Worm (Caenorhabditis elegans) whole organism, young adult: ENCODE results near the gene cest-2.3.

ENCODE experiments used
- B0035.1 ChIP-seq: sonication (generic microtip); optimal IDR thresholded peaks from 2 replicates; lab custom pipeline; 2016; ENCODE audit warnings: missing genetic modification characterization, mild to moderate bottlenecking, missing compliant biosample characterization, missing genotype, missing genetic modification reagents
- B0336.3 ChIP-seq: fragments of 200-800 bp; sonication (Bioruptor generic); IDR thresholded peaks from 2 replicates; pipeline ENCODE4 v1.3.6; 2022; ENCODE audit warnings: missing genetic modification characterization, missing compliant biosample characterization
- F22D6.2 ChIP-seq: sonication (generic microtip); optimal IDR thresholded peaks from 2 replicates; lab custom pipeline; 2016; ENCODE audit warnings: mild to moderate bottlenecking, missing genetic modification characterization, missing compliant biosample characterization
- F23B12.7 ChIP-seq: sonication (generic microtip); optimal IDR thresholded peaks from 2 replicates; lab custom pipeline; 2017; ENCODE audit warnings: missing genetic modification characterization, mild to moderate bottlenecking, missing compliant biosample characterization, antibody characterized with exemption, moderate library complexity; ENCODE audit not compliant: insufficient read depth
- F39B2.1 ChIP-seq: fragments of 200-800 bp; sonication (Bioruptor generic); IDR thresholded peaks from 2 replicates; pipeline ENCODE4 v1.3.6; 2022; ENCODE audit warnings: missing genetic modification reagents, missing genetic modification characterization, missing compliant biosample characterization
- F57A8.1 ChIP-seq: fragments of 200-800 bp; sonication (Bioruptor generic); optimal IDR thresholded peaks from 2 replicates; lab custom pipeline; 2018; ENCODE audit warnings: mild to moderate bottlenecking, missing genetic modification characterization, moderate library complexity, missing compliant biosample characterization
- Y53F4B.3 ChIP-seq: fragments of 200-800 bp; sonication (Bioruptor generic); IDR thresholded peaks from 2 replicates; pipeline ENCODE4 v1.3.6; 2022; ENCODE audit warnings: missing genetic modification reagents, missing genetic modification characterization, missing compliant biosample characterization
- Y53G8AR.9 ChIP-seq: fragments of 200-800 bp; sonication (Bioruptor generic); conservative IDR thresholded peaks from 2 replicates; pipeline ENCODE4 v1.3.6; 2022; ENCODE audit warnings: missing genetic modification reagents, missing genetic modification characterization, missing compliant biosample characterization
- Y56A3A.18 ChIP-seq: fragments of 200-800 bp; sonication (Bioruptor generic); IDR thresholded peaks from 2 replicates; pipeline ENCODE4 v1.3.6; 2022; ENCODE audit warnings: missing genetic modification reagents, missing genetic modification characterization, missing compliant biosample characterization
- ZK185.1 ChIP-seq: sonication (generic microtip); optimal IDR thresholded peaks from 2 replicates; lab custom pipeline; 2016; ENCODE audit warnings: mild to moderate bottlenecking, missing genetic modification characterization, missing compliant biosample characterization; ENCODE audit not compliant: poor library complexity, severe bottlenecking
- akir-1 ChIP-seq: fragments of 200-800 bp; sonication (Bioruptor generic); optimal IDR thresholded peaks from 2 replicates; lab custom pipeline; 2018; ENCODE audit warnings: mild to moderate bottlenecking, missing genetic modification characterization, moderate library complexity, missing compliant biosample characterization
- ama-1 ChIP-seq, 3 experiments: fragments of 150-350 bp in 1 of 3; sonication (generic microtip) in 2 of 3; optimal IDR thresholded peaks; 2 replicates each; lab custom pipeline; 2014 to 2018; ENCODE audit warnings: missing biosample characterization in 2 of 3, missing genetic modification characterization in 2 of 3, missing genetic modification reagents in 2 of 3
- aptf-2 ChIP-seq: fragments of 200-800 bp; sonication (Bioruptor generic); conservative IDR thresholded peaks from 2 replicates; pipeline ENCODE4 v1.3.6; 2022; ENCODE audit warnings: missing genetic modification reagents, missing genetic modification characterization, missing compliant biosample characterization
- atf-7 ChIP-seq: sonication (generic microtip); optimal IDR thresholded peaks from 2 replicates; lab custom pipeline; 2017; ENCODE audit warnings: mild to moderate bottlenecking, missing genetic modification characterization, missing compliant biosample characterization
- attf-3 ChIP-seq: fragments of 200-800 bp; sonication (Bioruptor generic); conservative IDR thresholded peaks from 2 replicates; pipeline ENCODE4 v1.3.6; 2022; ENCODE audit warnings: missing genetic modification reagents, missing genetic modification characterization, missing compliant biosample characterization
- attf-5 ChIP-seq: fragments of 200-800 bp; sonication (Bioruptor generic); optimal IDR thresholded peaks from 2 replicates; lab custom pipeline; 2018; ENCODE audit warnings: mild to moderate bottlenecking, missing genetic modification characterization, missing compliant biosample characterization
- attf-6 ChIP-seq: fragments of 200-800 bp; sonication (Bioruptor generic); IDR thresholded peaks from 2 replicates; pipeline ENCODE4 v1.3.6; 2022; ENCODE audit warnings: missing genetic modification reagents, missing genetic modification characterization, missing compliant biosample characterization
- bed-2 ChIP-seq: fragments of 200-800 bp; sonication (Bioruptor generic); IDR thresholded peaks from 2 replicates; pipeline ENCODE4 v1.3.6; 2022; ENCODE audit warnings: missing genetic modification reagents, missing genetic modification characterization, missing compliant biosample characterization
- ccch-3 ChIP-seq: fragments of 200-800 bp; sonication (Bioruptor generic); optimal IDR thresholded peaks from 2 replicates; lab custom pipeline; 2018; ENCODE audit warnings: mild to moderate bottlenecking, missing genetic modification characterization, missing compliant biosample characterization
- cebp-2 ChIP-seq: fragments of 200-800 bp; sonication (Bioruptor generic); IDR thresholded peaks from 2 replicates; pipeline ENCODE4 v1.3.6; 2022; ENCODE audit warnings: missing genetic modification characterization, missing compliant biosample characterization
- ceh-91 ChIP-seq: fragments of 200-800 bp; sonication (Bioruptor generic); IDR thresholded peaks from 2 replicates; pipeline ENCODE4 v1.3.6; 2022; ENCODE audit warnings: missing genetic modification reagents, missing genetic modification characterization, missing compliant biosample characterization
- die-1 ChIP-seq: sonication (generic microtip); optimal IDR thresholded peaks from 2 replicates; lab custom pipeline; 2016; ENCODE audit warnings: missing genotype, mild to moderate bottlenecking, missing genetic modification characterization, missing compliant biosample characterization
- gei-17 ChIP-seq: fragments of 200-800 bp; sonication (Bioruptor generic); optimal IDR thresholded peaks from 2 replicates; lab custom pipeline; 2018; ENCODE audit warnings: mild to moderate bottlenecking, missing genetic modification characterization, missing compliant biosample characterization
- hmg-20 ChIP-seq: fragments of 200-800 bp; sonication (Bioruptor generic); IDR thresholded peaks from 2 replicates; pipeline ENCODE4 v1.3.6; 2022; ENCODE audit warnings: missing genetic modification reagents, missing genetic modification characterization, missing compliant biosample characterization
- lin-40 ChIP-seq: sonication (generic microtip); optimal IDR thresholded peaks from 2 replicates; lab custom pipeline; 2016; ENCODE audit warnings: missing genetic modification characterization, mild to moderate bottlenecking, missing compliant biosample characterization, missing genotype, missing genetic modification reagents
- lin-54 ChIP-seq: fragments of 200-800 bp; sonication (Bioruptor generic); optimal IDR thresholded peaks from 2 replicates; lab custom pipeline; 2018; ENCODE audit warnings: mild to moderate bottlenecking, missing genetic modification characterization, missing compliant biosample characterization
- mxl-1 ChIP-seq: sonication (generic microtip); optimal IDR thresholded peaks from 2 replicates; lab custom pipeline; 2016; ENCODE audit warnings: missing genetic modification characterization, missing compliant biosample characterization
- nfyb-1 ChIP-seq: fragments of 200-800 bp; sonication (Bioruptor generic); IDR thresholded peaks from 2 replicates; pipeline ENCODE4 v1.3.6; 2022; ENCODE audit warnings: missing genetic modification reagents, missing genetic modification characterization, missing compliant biosample characterization
- nhr-120 ChIP-seq: fragments of 200-800 bp; sonication (Bioruptor generic); IDR thresholded peaks from 2 replicates; pipeline ENCODE4 v1.3.6; 2022; ENCODE audit warnings: missing genetic modification characterization, missing compliant biosample characterization
- nhr-179 ChIP-seq: sonication (generic microtip); optimal IDR thresholded peaks from 2 replicates; lab custom pipeline; 2016; ENCODE audit warnings: mild to moderate bottlenecking, missing genetic modification characterization, missing compliant biosample characterization
- nhr-27 ChIP-seq: fragments of 200-800 bp; sonication (Bioruptor generic); optimal IDR thresholded peaks from 2 replicates; lab custom pipeline; 2018; ENCODE audit warnings: mild to moderate bottlenecking, missing genetic modification characterization, moderate library complexity, missing compliant biosample characterization
- nhr-80 ChIP-seq: sonication (generic microtip); optimal IDR thresholded peaks from 2 replicates; lab custom pipeline; 2016; ENCODE audit warnings: missing genetic modification characterization, missing compliant biosample characterization
- tbp1 ChIP-seq: fragments of 200-800 bp; sonication (Bioruptor generic); optimal IDR thresholded peaks from 2 replicates; lab custom pipeline; 2018; ENCODE audit warnings: mild to moderate bottlenecking, missing genetic modification characterization, missing compliant biosample characterization
- unc-62 ChIP-seq: fragments of 150-350 bp; optimal IDR thresholded peaks from 2 replicates; lab custom pipeline; 2014; ENCODE audit warnings: missing biosample characterization, missing genetic modification reagents, missing genetic modification characterization
- ztf-26 ChIP-seq: sonication (generic microtip); optimal IDR thresholded peaks from 2 replicates; lab custom pipeline; 2017; ENCODE audit warnings: missing genetic modification characterization, missing compliant biosample characterization

cest-2.3 gene

DNA sequence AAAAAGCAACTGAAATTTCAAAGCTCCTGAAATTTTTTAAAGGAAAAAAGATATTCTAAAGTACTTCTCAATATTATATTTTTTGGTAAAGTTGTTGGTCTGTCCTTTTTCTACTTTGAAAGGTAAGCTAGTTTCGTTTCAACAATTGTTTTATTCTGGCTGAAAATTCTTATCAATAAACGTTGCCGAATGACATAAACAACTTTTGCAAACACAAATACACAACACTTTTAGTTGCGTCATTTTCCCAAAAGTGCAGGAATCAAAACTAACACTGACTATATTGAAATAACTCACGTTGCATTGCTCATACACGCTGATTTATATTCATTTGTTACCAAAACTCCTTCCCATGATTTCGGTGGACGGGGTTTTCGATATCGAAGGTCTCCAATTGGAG lies 17.0 kb downstream of the cest-2.3 start:
- TF ChIP-seq nhr-80 (peak; percentile 11), lin-54 (no peak)
- TF ChIP-seq, all 124 proteins: peak for 1

DNA sequence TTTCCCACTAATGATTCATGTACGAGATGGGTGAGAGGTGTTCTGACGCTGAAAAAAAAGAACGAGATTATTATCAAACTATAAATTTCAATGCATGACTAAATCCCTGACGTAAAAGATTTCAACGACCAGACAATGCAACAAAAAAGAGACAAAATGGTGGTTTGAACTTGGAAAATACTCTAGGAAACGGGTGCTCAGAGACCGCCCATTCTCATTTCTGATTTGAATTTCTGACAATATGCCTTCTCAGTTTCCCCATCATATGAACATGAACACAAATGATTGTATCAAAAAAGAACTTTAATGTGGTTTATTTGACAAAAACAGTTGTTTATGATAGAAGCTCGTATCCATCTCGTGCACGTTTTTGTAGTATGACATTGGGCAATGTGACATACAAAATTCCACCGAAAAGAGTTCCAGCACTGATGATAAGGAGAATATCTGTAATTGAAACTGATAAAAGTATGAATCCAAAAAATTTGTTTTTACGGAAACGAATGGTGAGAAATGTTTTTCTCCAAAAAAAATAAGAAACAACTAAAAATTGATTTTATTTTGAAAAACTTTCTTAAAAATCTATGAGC lies 19.7 kb downstream of the cest-2.3 start, which contains the start of gene srd-26:
Gene srd-26 (minus strand): TSS at position 51 of the 590 bp plus-strand sequence.
- no peak for TF ChIP-seq F23B12.7 (tag; lab: Kevin White, UChicago)
- TF ChIP-seq tbp1 (GFP tag; lab: Kevin White, UChicago), result no peak
- no peak for TF ChIP-seq bed-2 (GFP tag; lab: Robert Waterston, UW)
- TF ChIP-seq ztf-26 (tag; lab: Kevin White, UChicago), result no peak
- no peak for TF ChIP-seq gei-17
- TF ChIP-seq lin-40, result no peak
- no peak for TF ChIP-seq B0336.3
- no peak for TF ChIP-seq F39B2.1
- TF ChIP-seq attf-6 (GFP tag; lab: Robert Waterston, UW), result no peak
- TF ChIP-seq ZK185.1 (tag; lab: Kevin White, UChicago), result no peak
- TF ChIP-seq nhr-179 (tag; lab: Kevin White, UChicago), result no peak
- TF ChIP-seq unc-62 (GFP tag; lab: Kevin White, UChicago), result no peak
- TF ChIP-seq akir-1, result no peak
- no peak for TF ChIP-seq Y56A3A.18 (GFP tag; lab: Robert Waterston, UW)
- no peak for TF ChIP-seq nfyb-1 (GFP tag; lab: Robert Waterston, UW)
- TF ChIP-seq die-1 (tag; lab: Kevin White, UChicago), result no peak
- no peak for TF ChIP-seq ccch-3 (GFP tag; lab: Kevin White, UChicago)
- no peak for TF ChIP-seq B0035.1
- no peak for TF ChIP-seq attf-3 (GFP tag; lab: Robert Waterston, UW)
- TF ChIP-seq cebp-2, result no peak

DNA sequence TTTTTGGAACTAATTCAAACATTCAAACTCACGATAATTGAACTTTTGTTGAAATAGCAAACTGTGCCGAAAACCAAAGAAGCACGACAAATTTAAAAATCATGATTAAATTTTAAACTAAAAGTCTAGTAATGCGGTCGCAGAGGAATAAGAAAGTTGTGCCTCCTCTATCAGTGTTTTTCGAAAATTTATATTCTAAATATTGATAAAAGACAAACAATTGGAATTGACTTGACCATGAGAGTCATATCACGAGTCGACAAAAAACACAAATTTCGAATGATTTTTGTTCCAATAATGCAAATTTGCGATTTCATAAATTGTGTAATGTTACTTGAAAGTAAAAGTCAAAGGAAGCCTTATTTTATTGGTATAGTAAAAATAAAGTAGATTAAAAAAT lies 22.1 kb downstream of the cest-2.3 start, which contains the start of gene cest-1.2:
Gene cest-1.2 (minus strand): TSS at position 165 of the 400 bp plus-strand sequence.
- TF ChIP-seq F57A8.1 (GFP tag; lab: Kevin White, UChicago) (no peak), ama-1 (optimal IDR thresholded peaks at IDR 0.05; lab: Kevin White, UChicago) (no peak), ama-1 (GFP tag; optimal IDR thresholded peaks at IDR 0.05; lab: Kevin White, UChicago) (no peak), tbp1 (GFP tag; lab: Kevin White, UChicago) (no peak), Y53G8AR.9 (GFP tag; lab: Robert Waterston, UW) (no peak), atf-7 (tag; lab: Kevin White, UChicago) (no peak), ztf-26 (tag; lab: Kevin White, UChicago) (no peak), hmg-20 (no peak), nhr-80 (peak; percentile 38), nhr-120 (no peak)

DNA sequence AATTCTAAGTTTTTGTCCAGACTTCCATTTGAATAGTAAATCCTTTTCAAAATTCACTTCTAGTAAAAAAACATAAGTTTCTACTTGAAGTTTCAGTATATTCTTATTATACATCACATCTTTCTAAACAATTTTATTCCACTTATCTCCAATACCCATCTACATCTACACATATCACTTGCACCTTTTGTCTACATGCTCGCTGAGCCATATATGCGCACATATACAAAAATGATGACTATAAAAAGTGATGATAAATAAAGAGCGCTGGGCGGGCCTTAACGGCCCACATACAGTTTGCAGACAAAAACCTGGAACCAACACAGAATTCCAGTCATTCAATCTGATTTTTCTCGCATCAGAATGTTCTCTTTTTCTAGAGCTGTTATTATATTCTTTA lies 26.3 kb downstream of the cest-2.3 start, which contains the start of gene AH10.2:
Gene AH10.2 (plus strand): TSS at position 301 of the 400 bp plus-strand sequence.
- TF ChIP-seq hmg-20, result no peak
- no peak for TF ChIP-seq attf-5
- no peak for TF ChIP-seq F22D6.2 (tag; lab: Kevin White, UChicago)
- TF ChIP-seq ceh-91 (GFP tag; lab: Robert Waterston, UW), result no peak
- no peak for TF ChIP-seq mxl-1 (tag; lab: Kevin White, UChicago)
- TF ChIP-seq aptf-2, result no peak
- TF ChIP-seq nhr-27 (tag; lab: Kevin White, UChicago), result no peak
- TF ChIP-seq Y53F4B.3, result no peak
